Worm (Caenorhabditis elegans): ENCODE measurements around the gene F26F12.2.

DNA sequence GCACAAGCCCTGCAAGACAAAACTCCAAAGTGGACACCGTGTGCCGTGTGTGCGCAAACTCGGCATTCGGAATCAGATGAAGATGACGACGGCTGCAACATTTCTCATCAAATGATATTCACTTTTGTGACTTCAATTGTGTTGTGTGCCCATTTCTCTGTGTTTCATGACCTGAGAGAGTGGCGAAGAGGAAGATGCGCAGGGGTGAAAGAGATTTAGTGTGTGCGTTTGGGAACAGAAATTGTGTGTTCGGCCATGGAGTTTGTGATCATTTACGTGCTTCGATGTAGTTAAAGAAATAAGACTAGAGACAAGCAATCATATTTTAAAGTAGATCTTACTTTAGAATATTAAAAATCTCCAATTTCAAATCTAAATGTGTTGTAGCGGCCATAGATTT, 49.8 kb downstream of the F26F12.2 start:
- TF ChIP-seq mdl-1 (tag; optimal IDR thresholded peaks at IDR 0.05) (no peak), snpc-4 (tag; optimal IDR thresholded peaks at IDR 0.05) (no peak)
